Worm (Caenorhabditis elegans): ENCODE data around the gene R04B5.7.

The R04B5.7 gene

ce11 chrV:10046503-10046902, 43.9 kb downstream of the R04B5.7 start:
- TF ChIP-seq zag-1 (tag; optimal IDR thresholded peaks at IDR 0.05): no peak
- peak; percentile 55 for TF ChIP-seq nhr-25 (tag; optimal IDR thresholded peaks at IDR 0.05)
- TF ChIP-seq pha-4 (tag; optimal IDR thresholded peaks at IDR 0.05): peak; percentile 21
- no peak for TF ChIP-seq skn-1 (tag; optimal IDR thresholded peaks at IDR 0.05)
- peak; percentile 17 for TF ChIP-seq nfya-1 (tag; optimal IDR thresholded peaks at IDR 0.05; ENCODE audit: insufficient read depth)

- peak; percentile 69 for TF ChIP-seq pha-4 (tag; optimal IDR thresholded peaks at IDR 0.05)
- no peak for TF ChIP-seq eor-1 (tag; optimal IDR thresholded peaks at IDR 0.05)
- no peak for TF ChIP-seq nhr-23 (tag; optimal IDR thresholded peaks at IDR 0.05)
- no peak for TF ChIP-seq ceh-28 (tag; optimal IDR thresholded peaks at IDR 0.05)
- no peak for TF ChIP-seq ceh-9 (tag; optimal IDR thresholded peaks at IDR 0.05)
- no peak for TF ChIP-seq elt-2 (tag; optimal IDR thresholded peaks at IDR 0.05)
Observed at ce11 chrV:10044735-10045134, 45.6 kb downstream of the R04B5.7 start.

ce11 chrV:10043234-10043796, 47.0 kb downstream of the R04B5.7 start, which contains the start of gene T06E8.8:
Gene T06E8.8, plus strand, starts transcription at chrV:10043746.
- TF ChIP-seq nfya-1 (tag; optimal IDR thresholded peaks at IDR 0.05; ENCODE audit: insufficient read depth) (peak; percentile 63), lin-39 (tag; optimal IDR thresholded peaks at IDR 0.05) (peak; percentile 52), mdl-1 (tag; optimal IDR thresholded peaks at IDR 0.05) (peak; percentile 16), mml-1 (tag; optimal IDR thresholded peaks at IDR 0.05) (no peak), snpc-4 (tag; optimal IDR thresholded peaks at IDR 0.05) (peak; percentile 26), nhr-43 (tag; optimal IDR thresholded peaks at IDR 0.05; ENCODE audit: poor library complexity, severe bottlenecking) (peak; percentile 71), R02D3.7 (tag; optimal IDR thresholded peaks at IDR 0.05) (no peak), nhr-237 (tag; optimal IDR thresholded peaks at IDR 0.05) (no peak), hmg-11 (tag; optimal IDR thresholded peaks at IDR 0.05) (peak; percentile 39), unc-39 (tag; optimal IDR thresholded peaks at IDR 0.05) (no peak), jun-1 (tag; optimal IDR thresholded peaks at IDR 0.05) (peak; percentile 65), ceh-28 (tag; optimal IDR thresholded peaks at IDR 0.05) (peak; percentile 15), lsy-12 (tag; optimal IDR thresholded peaks at IDR 0.05) (peak; percentile 18), pha-4 (tag; optimal IDR thresholded peaks at IDR 0.05) (peak; percentile 89), elt-3 (tag; optimal IDR thresholded peaks at IDR 0.05) (peak in 1 of 3 experiments; percentile 2), unc-62 (GFP tag; optimal IDR thresholded peaks at IDR 0.05) (no peak), nhr-23 (tag; optimal IDR thresholded peaks at IDR 0.05) (peak; percentile 84), nhr-25 (tag; optimal IDR thresholded peaks at IDR 0.05) (peak; percentile 63)

DNA sequence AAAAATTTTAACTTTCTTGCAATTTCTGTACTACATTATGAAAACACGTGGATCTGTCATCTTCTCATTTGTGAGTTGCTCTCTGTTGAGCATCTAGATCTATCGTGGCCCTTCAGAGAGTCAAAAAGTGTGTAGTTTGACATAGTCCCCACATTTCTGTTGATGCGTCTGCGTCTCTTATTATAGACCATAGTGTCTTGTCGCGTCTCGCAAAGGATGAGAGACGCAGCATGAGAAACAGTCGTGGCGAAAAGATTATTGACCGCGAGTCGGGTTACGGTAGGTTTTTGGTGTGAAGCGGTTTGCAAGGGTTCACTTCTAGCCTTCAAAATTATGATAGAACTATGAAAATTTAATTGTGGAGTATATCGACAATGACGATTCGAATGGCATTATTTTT, 48.1 kb downstream of the R04B5.7 start:
- TF ChIP-seq daf-12 (tag; optimal IDR thresholded peaks at IDR 0.05) (no peak), nhr-77 (tag; optimal IDR thresholded peaks at IDR 0.05) (no peak), lin-15B (tag; optimal IDR thresholded peaks at IDR 0.05) (peak; percentile 45), skn-1 (tag; optimal IDR thresholded peaks at IDR 0.05) (no peak), elt-3 (tag; optimal IDR thresholded peaks at IDR 0.05) (no peak), hmg-11 (tag; optimal IDR thresholded peaks at IDR 0.05) (peak; percentile 22), pha-4 (tag; optimal IDR thresholded peaks at IDR 0.05) (peak; percentile 84), lsy-12 (tag; optimal IDR thresholded peaks at IDR 0.05) (peak; percentile 1), ceh-16 (tag; optimal IDR thresholded peaks at IDR 0.05) (no peak), nfya-1 (tag; optimal IDR thresholded peaks at IDR 0.05; ENCODE audit: insufficient read depth) (peak; percentile 94), zag-1 (tag; optimal IDR thresholded peaks at IDR 0.05) (no peak), nhr-76 (tag; optimal IDR thresholded peaks at IDR 0.05) (no peak), fkh-2 (tag; optimal IDR thresholded peaks at IDR 0.05) (no peak), sea-2 (GFP tag; optimal IDR thresholded peaks at IDR 0.05) (no peak), nhr-43 (tag; optimal IDR thresholded peaks at IDR 0.05; ENCODE audit: poor library complexity, severe bottlenecking) (no peak), fkh-10 (GFP tag; optimal IDR thresholded peaks at IDR 0.05) (no peak), ZK546.5 (tag; optimal IDR thresholded peaks at IDR 0.05) (no peak), nhr-23 (tag; optimal IDR thresholded peaks at IDR 0.05) (peak; percentile 17), R02D3.7 (tag; optimal IDR thresholded peaks at IDR 0.05) (peak; percentile 43), nhr-12 (tag; optimal IDR thresholded peaks at IDR 0.05) (no peak), nhr-67 (tag; optimal IDR thresholded peaks at IDR 0.05) (no peak), ama-1 (optimal IDR thresholded peaks at IDR 0.05) (no peak), pqm-1 (tag; optimal IDR thresholded peaks at IDR 0.05) (peak; percentile 55), aly-2 (tag; optimal IDR thresholded peaks at IDR 0.05) (no peak), nhr-28 (tag; optimal IDR thresholded peaks at IDR 0.05) (no peak), nhr-11 (tag; optimal IDR thresholded peaks at IDR 0.05) (no peak), egl-27 (tag; optimal IDR thresholded peaks at IDR 0.05) (no peak), lin-39 (tag; optimal IDR thresholded peaks at IDR 0.05) (peak; percentile 72), unc-62 (GFP tag; optimal IDR thresholded peaks at IDR 0.05) (peak; percentile 21), ceh-82 (tag; optimal IDR thresholded peaks at IDR 0.05) (no peak), nhr-25 (tag; optimal IDR thresholded peaks at IDR 0.05) (peak; percentile 65), ceh-28 (tag; optimal IDR thresholded peaks at IDR 0.05) (peak; percentile 68), ceh-9 (tag; optimal IDR thresholded peaks at IDR 0.05) (no peak), snpc-4 (tag; optimal IDR thresholded peaks at IDR 0.05) (peak; percentile 34), ztf-4 (tag; optimal IDR thresholded peaks at IDR 0.05) (no peak), elt-1 (tag; optimal IDR thresholded peaks at IDR 0.05) (no peak), egl-5 (tag; optimal IDR thresholded peaks at IDR 0.05) (peak; percentile 66), eor-1 (tag; optimal IDR thresholded peaks at IDR 0.05) (no peak)
